Fruit fly (Drosophila melanogaster) whole organism, embryonic: ENCODE measurements around the gene CG14220.
A peak's percentile ranks its signal among the peaks of the same experiment; 100 is the strongest.

Experiments used
- C15 ChIP-seq: fragments of 200-800 bp; sonication (Bioruptor generic); IDR thresholded peaks from 3 replicates; pipeline ENCODE4 v1.3.6; 2022; ENCODE audit warnings: missing biosample characterization, missing genetic modification characterization
- CG10979 ChIP-seq: fragments of 200-800 bp; sonication (Bioruptor generic); optimal IDR thresholded peaks from 2 replicates; lab custom pipeline; 2018; ENCODE audit warnings: missing biosample characterization, mild to moderate bottlenecking, missing genetic modification characterization, moderate library complexity
- CG11456 ChIP-seq: fragments of 200-800 bp; sonication (Bioruptor generic); IDR thresholded peaks from 3 replicates; pipeline ENCODE4 v1.3.6; 2022; ENCODE audit warnings: missing biosample characterization, missing genetic modification characterization
- CG12659 ChIP-seq: fragments of 200-800 bp; sonication (Bioruptor generic); optimal IDR thresholded peaks from 3 replicates; lab custom pipeline; 2017; ENCODE audit warnings: mild to moderate bottlenecking, missing biosample characterization, missing genetic modification reagents, missing genetic modification characterization
- CG12744 ChIP-seq: fragments of 200-800 bp; sonication (Bioruptor generic); optimal IDR thresholded peaks from 2 replicates; lab custom pipeline; 2016; ENCODE audit warnings: missing biosample characterization, missing genetic modification characterization
- CG15073 ChIP-seq: fragments of 200-800 bp; sonication (Bioruptor generic); optimal IDR thresholded peaks from 2 replicates; lab custom pipeline; 2016; ENCODE audit warnings: missing biosample characterization, missing genetic modification characterization
- CG15601 ChIP-seq: fragments of 200-800 bp; sonication (Bioruptor generic); optimal IDR thresholded peaks from 3 replicates; lab custom pipeline; 2019; ENCODE audit warnings: missing biosample characterization, mild to moderate bottlenecking, missing genetic modification characterization, moderate library complexity
- CG16815 ChIP-seq: fragments of 200-800 bp; sonication (Bioruptor generic); optimal IDR thresholded peaks from 3 replicates; lab custom pipeline; 2017; ENCODE audit warnings: missing biosample characterization, mild to moderate bottlenecking, missing genetic modification characterization
- CG17802 ChIP-seq: fragments of 200-800 bp; sonication (Bioruptor generic); optimal IDR thresholded peaks from 2 replicates; lab custom pipeline; 2018; ENCODE audit warnings: missing biosample characterization, mild to moderate bottlenecking, missing genetic modification characterization, moderate library complexity
- CG18262 ChIP-seq: fragments of 200-800 bp; optimal IDR thresholded peaks from 3 replicates; lab custom pipeline; 2019; ENCODE audit warnings: missing biosample characterization, mild to moderate bottlenecking, missing genetic modification characterization, moderate library complexity
- CG3281 ChIP-seq: fragments of 200-800 bp; sonication (Bioruptor generic); optimal IDR thresholded peaks from 3 replicates; lab custom pipeline; 2017; ENCODE audit warnings: missing biosample characterization, mild to moderate bottlenecking, missing genetic modification characterization
- CG3407 ChIP-seq: fragments of 200-800 bp; sonication (Bioruptor generic); optimal IDR thresholded peaks from 2 replicates; lab custom pipeline; 2018; ENCODE audit warnings: missing biosample characterization, mild to moderate bottlenecking, missing genetic modification characterization
- CG3995 ChIP-seq: fragments of 200-800 bp; sonication (Bioruptor generic); optimal IDR thresholded peaks from 3 replicates; lab custom pipeline; 2016; ENCODE audit warnings: missing biosample characterization, missing genetic modification characterization
- CG4617 ChIP-seq: fragments of 200-800 bp; sonication (Bioruptor generic); optimal IDR thresholded peaks from 3 replicates; lab custom pipeline; 2016; ENCODE audit warnings: missing biosample characterization, missing genetic modification characterization, borderline replicate concordance
- CG4820 ChIP-seq: fragments of 200-800 bp; sonication (Bioruptor generic); optimal IDR thresholded peaks from 3 replicates; lab custom pipeline; 2016; ENCODE audit warnings: missing biosample characterization, missing genetic modification characterization
- CG5245 ChIP-seq: fragments of 200-800 bp; sonication (Bioruptor generic); optimal IDR thresholded peaks from 3 replicates; lab custom pipeline; 2016; ENCODE audit warnings: missing biosample characterization, missing genetic modification characterization
- CG7745 ChIP-seq: fragments of 200-800 bp; sonication (Bioruptor generic); optimal IDR thresholded peaks from 2 replicates; lab custom pipeline; 2018; ENCODE audit warnings: missing biosample characterization, mild to moderate bottlenecking, missing genetic modification characterization, moderate library complexity
- CG8924 ChIP-seq: fragments of 200-800 bp; optimal IDR thresholded peaks from 3 replicates; lab custom pipeline; 2019; ENCODE audit warnings: missing biosample characterization, mild to moderate bottlenecking, missing genetic modification characterization, moderate library complexity
- CG9215 ChIP-seq: fragments of 200-800 bp; sonication (Bioruptor generic); IDR thresholded peaks from 2 replicates; pipeline ENCODE4 v1.3.6; 2022; ENCODE audit warnings: missing biosample characterization, missing genetic modification characterization
- Dfd ChIP-seq, 2 experiments: fragments of >200 bp; optimal IDR thresholded peaks; 2 replicates each; lab custom pipeline; 2017; ENCODE audit warnings: missing biosample characterization in 2 of 2, missing genetic modification characterization in 2 of 2
- Elba2 ChIP-seq: fragments of 200-800 bp; sonication (Bioruptor generic); optimal IDR thresholded peaks from 3 replicates; lab custom pipeline; 2016; ENCODE audit warnings: missing biosample characterization, missing genetic modification characterization
- H2.0 ChIP-seq: fragments of 200-800 bp; sonication (Bioruptor generic); IDR thresholded peaks from 2 replicates; pipeline ENCODE4 v1.3.6; 2022; ENCODE audit warnings: missing biosample characterization, missing genetic modification characterization
- HLHmδ ChIP-seq: fragments of 200-800 bp; sonication (Bioruptor generic); optimal IDR thresholded peaks from 2 replicates; lab custom pipeline; 2018; ENCODE audit warnings: missing biosample characterization, mild to moderate bottlenecking, missing genetic modification characterization, moderate library complexity
- Myb ChIP-seq: fragments of 200-800 bp; sonication (Bioruptor generic); optimal IDR thresholded peaks from 2 replicates; lab custom pipeline; 2016; ENCODE audit warnings: missing biosample characterization, missing genetic modification characterization
- NC2β ChIP-seq: fragments of 200-800 bp; sonication (Bioruptor generic); optimal IDR thresholded peaks from 2 replicates; lab custom pipeline; 2016; ENCODE audit warnings: missing biosample characterization, missing genetic modification characterization
- Neu2 ChIP-seq: fragments of 200-800 bp; sonication (Bioruptor generic); optimal IDR thresholded peaks from 3 replicates; lab custom pipeline; 2016; ENCODE audit warnings: missing biosample characterization, missing genetic modification characterization, borderline replicate concordance
- Oaz ChIP-seq: fragments of 200-800 bp; sonication (Bioruptor generic); IDR thresholded peaks from 2 replicates; pipeline ENCODE4 v1.3.6; 2022; ENCODE audit warnings: missing biosample characterization, missing genetic modification characterization
- Pdp1 ChIP-seq, 2 experiments: fragments of 200-800 bp; sonication (Bioruptor generic); optimal IDR thresholded peaks; 3 replicates each; lab custom pipeline; 2016; ENCODE audit warnings: missing biosample characterization in 2 of 2, missing genetic modification characterization in 2 of 2, mild to moderate bottlenecking in 1 of 2, moderate library complexity in 1 of 2
- Ptx1 ChIP-seq: fragments of 200-800 bp; sonication (Bioruptor generic); IDR thresholded peaks from 2 replicates; pipeline ENCODE4 v1.3.6; 2022; ENCODE audit warnings: missing biosample characterization, missing genetic modification characterization
- Side ChIP-seq: fragments of 200-800 bp; sonication (Bioruptor generic); optimal IDR thresholded peaks from 2 replicates; lab custom pipeline; 2016; ENCODE audit warnings: missing biosample characterization, missing genetic modification characterization
- Ssrp ChIP-seq: fragments of 200-800 bp; sonication (Bioruptor generic); optimal IDR thresholded peaks from 2 replicates; lab custom pipeline; 2018; ENCODE audit warnings: missing biosample characterization, mild to moderate bottlenecking, missing genetic modification characterization, moderate library complexity
- Stat92E ChIP-seq, 3 experiments: fragments of >200 bp in 2 of 3; fragments of 200-800 bp in 1 of 3; sonication (Bioruptor generic) in 1 of 3; optimal IDR thresholded peaks; 2 replicates each; lab custom pipeline; 2017 to 2019; ENCODE audit warnings: missing biosample characterization in 3 of 3, missing genetic modification characterization in 3 of 3, mild to moderate bottlenecking in 1 of 3, moderate library complexity in 1 of 3
- Tbp ChIP-seq: fragments of >200 bp; optimal IDR thresholded peaks from 2 replicates; lab custom pipeline; 2018; ENCODE audit warnings: missing biosample characterization, missing genetic modification characterization
- Xbp1 ChIP-seq: fragments of 200-800 bp; sonication (Bioruptor generic); optimal IDR thresholded peaks from 3 replicates; lab custom pipeline; 2016; ENCODE audit warnings: missing biosample characterization, mild to moderate bottlenecking, missing genetic modification characterization
- bbx ChIP-seq: fragments of 200-800 bp; sonication (Bioruptor generic); IDR thresholded peaks from 2 replicates; pipeline ENCODE4 v1.3.6; 2022; ENCODE audit warnings: missing biosample characterization, missing genetic modification characterization; ENCODE audit not compliant: partially characterized antibody
- croc ChIP-seq: fragments of 200-800 bp; sonication (Bioruptor generic); conservative IDR thresholded peaks from 3 replicates; pipeline ENCODE4 v1.3.6; 2022; ENCODE audit warnings: missing biosample characterization, missing genetic modification characterization
- crp ChIP-seq, 2 experiments: fragments of 200-800 bp; sonication (Bioruptor generic); optimal IDR thresholded peaks; 2 replicates in 1 of 2; 3 replicates in 1 of 2; lab custom pipeline; 2017; ENCODE audit warnings: missing biosample characterization in 2 of 2, missing genetic modification characterization in 2 of 2, mild to moderate bottlenecking in 1 of 2, moderate library complexity in 1 of 2
- gce ChIP-seq: fragments of 200-800 bp; sonication (Bioruptor generic); IDR thresholded peaks from 3 replicates; pipeline ENCODE4 v1.3.6; 2022; ENCODE audit warnings: missing biosample characterization, missing genetic modification characterization
- gcm ChIP-seq: fragments of 200-800 bp; sonication (Bioruptor generic); optimal IDR thresholded peaks from 2 replicates; lab custom pipeline; 2019; ENCODE audit warnings: missing biosample characterization, mild to moderate bottlenecking, missing genetic modification characterization, moderate library complexity
- gem ChIP-seq: fragments of 200-800 bp; sonication (Bioruptor generic); optimal IDR thresholded peaks from 2 replicates; lab custom pipeline; 2019; ENCODE audit warnings: missing biosample characterization, mild to moderate bottlenecking, missing genetic modification characterization, moderate library complexity
- ham ChIP-seq: fragments of 200-800 bp; sonication (Bioruptor generic); IDR thresholded peaks from 2 replicates; pipeline ENCODE4 v1.3.6; 2022; ENCODE audit warnings: missing biosample characterization, missing genetic modification characterization
- ind ChIP-seq: fragments of 200-800 bp; sonication (Bioruptor generic); optimal IDR thresholded peaks from 3 replicates; lab custom pipeline; 2016; ENCODE audit warnings: missing biosample characterization, missing genetic modification characterization
- kni ChIP-seq: fragments of 200-800 bp; sonication (Bioruptor generic); optimal IDR thresholded peaks from 3 replicates; lab custom pipeline; 2017; ENCODE audit warnings: mild to moderate bottlenecking, missing biosample characterization, missing genetic modification reagents, missing genetic modification characterization
- luna ChIP-seq: fragments of 200-800 bp; sonication (Bioruptor generic); optimal IDR thresholded peaks from 2 replicates; lab custom pipeline; 2016; ENCODE audit warnings: missing biosample characterization, missing genetic modification characterization
- mirr ChIP-seq: fragments of 200-800 bp; sonication (Bioruptor generic); optimal IDR thresholded peaks from 3 replicates; lab custom pipeline; 2018; ENCODE audit warnings: missing biosample characterization, mild to moderate bottlenecking, missing genetic modification characterization
- nom ChIP-seq: fragments of 200-800 bp; sonication (Bioruptor generic); optimal IDR thresholded peaks from 2 replicates; lab custom pipeline; 2017; ENCODE audit warnings: missing biosample characterization, missing genetic modification characterization, mild to moderate bottlenecking, moderate library complexity, missing genetic modification reagents
- pnt ChIP-seq: fragments of 200-800 bp; sonication (Bioruptor generic); optimal IDR thresholded peaks from 3 replicates; lab custom pipeline; 2016; ENCODE audit warnings: missing biosample characterization, missing genetic modification characterization
- sob ChIP-seq: fragments of 200-800 bp; sonication (Bioruptor generic); IDR thresholded peaks from 2 replicates; pipeline ENCODE4 v1.3.6; 2022; ENCODE audit warnings: missing biosample characterization, missing genetic modification characterization
- sug ChIP-seq: fragments of 200-800 bp; optimal IDR thresholded peaks from 2 replicates; lab custom pipeline; 2019; ENCODE audit warnings: missing biosample characterization, mild to moderate bottlenecking, missing genetic modification characterization, moderate library complexity
- tx ChIP-seq: fragments of 200-800 bp; sonication (Bioruptor generic); optimal IDR thresholded peaks from 2 replicates; lab custom pipeline; 2016; ENCODE audit warnings: missing biosample characterization, missing genetic modification characterization

CG14220 gene

DNA sequence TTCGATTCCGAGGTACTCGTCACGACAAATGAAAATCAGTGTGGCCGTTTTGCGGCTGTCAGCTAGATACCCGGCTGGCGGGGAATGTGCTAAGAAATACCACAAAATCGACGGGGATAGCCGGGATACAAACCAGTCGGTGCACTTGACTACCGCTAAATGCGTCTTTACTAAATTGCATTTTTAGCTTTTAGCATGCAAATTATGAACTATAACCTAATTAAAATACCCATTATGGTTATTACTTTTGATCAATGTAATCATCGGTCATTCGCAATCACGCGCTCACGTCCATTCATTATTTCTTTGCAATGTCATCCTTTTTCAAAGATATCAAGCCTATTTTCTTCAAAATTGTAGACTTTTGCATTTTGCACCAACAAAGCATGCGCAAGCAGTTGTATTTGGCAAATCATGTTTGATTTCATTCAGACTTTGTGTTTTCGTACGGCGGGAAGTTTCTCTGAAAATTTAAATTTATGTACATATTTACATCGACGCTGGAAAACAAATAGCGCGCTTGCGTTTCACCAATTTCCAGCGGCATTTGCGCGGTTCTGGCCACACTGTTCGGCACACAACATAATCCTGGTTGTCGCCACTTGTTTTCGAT is 36.8 kb upstream of the CG14220 start, which contains the start of gene Rcd-1 (continued):
- no peak for TF ChIP-seq CG15601 (tag; lab: Kevin White, UChicago)
- TF ChIP-seq CG4820: no peak
- no peak for TF ChIP-seq Dfd (GFP tag; optimal IDR thresholded peaks at IDR 0.05; lab: Kevin White, UChicago)
- TF ChIP-seq kni: peak; percentile 2
- no peak for TF ChIP-seq CG16815 (GFP tag; lab: Kevin White, UChicago)
- peak; percentile 34 for TF ChIP-seq HLHmδ (GFP tag; lab: Kevin White, UChicago)
- no peak for TF ChIP-seq CG11456
- TF ChIP-seq Pdp1 (GFP tag; optimal IDR thresholded peaks at IDR 0.05; lab: Kevin White, UChicago): no peak
- TF ChIP-seq CG10979 (tag; lab: Kevin White, UChicago): no peak
- no peak for TF ChIP-seq CG3281 (GFP tag; lab: Kevin White, UChicago)
- no peak for TF ChIP-seq gce (GFP tag; lab: Robert Waterston, UW)
- TF ChIP-seq CG9215 (GFP tag; lab: Robert Waterston, UW): no peak
- peak; percentile 28 for TF ChIP-seq CG12659 (GFP tag; lab: Kevin White, UChicago)
- TF ChIP-seq CG3995 (GFP tag; lab: Kevin White, UChicago): no peak
- no peak for TF ChIP-seq CG17802 (tag; lab: Kevin White, UChicago)
- TF ChIP-seq CG4617 (GFP tag; lab: Kevin White, UChicago): no peak
- TF ChIP-seq Tbp (GFP tag; lab: Kevin White, UChicago): no peak
- no peak for TF ChIP-seq gcm (GFP tag; lab: Kevin White, UChicago)
- TF ChIP-seq NC2β (GFP tag; lab: Kevin White, UChicago): no peak
- no peak for TF ChIP-seq luna (GFP tag; lab: Kevin White, UChicago)
- no peak for TF ChIP-seq tx (GFP tag; lab: Kevin White, UChicago)
- TF ChIP-seq gem (tag; lab: Kevin White, UChicago): no peak
- TF ChIP-seq Stat92E (GFP tag; optimal IDR thresholded peaks at IDR 0.05; lab: Kevin White, UChicago): no peak
- TF ChIP-seq ind (GFP tag; lab: Kevin White, UChicago): no peak
- no peak for TF ChIP-seq H2.0 (GFP tag; lab: Robert Waterston, UW)
- TF ChIP-seq CG5245 (GFP tag; lab: Kevin White, UChicago): no peak
- no peak for TF ChIP-seq ham (GFP tag; lab: Robert Waterston, UW)
- TF ChIP-seq CG3407: no peak
- no peak for TF ChIP-seq Ssrp (tag; lab: Kevin White, UChicago)
- peak; percentile 11 for TF ChIP-seq nom (GFP tag; lab: Kevin White, UChicago)
- no peak for TF ChIP-seq CG15073 (GFP tag; lab: Kevin White, UChicago)
- TF ChIP-seq CG18262 (tag; lab: Kevin White, UChicago): no peak
- no peak for TF ChIP-seq Neu2 (GFP tag; lab: Kevin White, UChicago)
- no peak for TF ChIP-seq C15 (GFP tag; lab: Robert Waterston, UW)
- no peak; the same call in 1 of the 2 replicates for TF ChIP-seq bbx (GFP tag; lab: Robert Waterston, UW)
- no peak for TF ChIP-seq sob (GFP tag; lab: Robert Waterston, UW)
- no peak for TF ChIP-seq croc (GFP tag; lab: Robert Waterston, UW)
- TF ChIP-seq Xbp1 (GFP tag; lab: Kevin White, UChicago): no peak
- TF ChIP-seq crp (GFP tag; optimal IDR thresholded peaks at IDR 0.05; lab: Kevin White, UChicago): no peak
- TF ChIP-seq Myb (GFP tag; lab: Kevin White, UChicago): peak; percentile 14
- TF ChIP-seq CG7745: no peak
- TF ChIP-seq CG8924 (tag; lab: Kevin White, UChicago): no peak
- TF ChIP-seq Side: no peak
- no peak for TF ChIP-seq sug
- TF ChIP-seq Elba2 (GFP tag; lab: Kevin White, UChicago): no peak
- no peak for TF ChIP-seq mirr (GFP tag; lab: Kevin White, UChicago)
- no peak for TF ChIP-seq Oaz (GFP tag; lab: Robert Waterston, UW)
- no peak for TF ChIP-seq pnt (GFP tag; lab: Kevin White, UChicago)
- no peak for TF ChIP-seq CG12744 (GFP tag; lab: Kevin White, UChicago)
- TF ChIP-seq Ptx1: no peak
